Fruit fly (Drosophila melanogaster) whole organism, embryonic: Measurements from ENCODE around the gene CG34300.

Experiments used
- CG12744 ChIP-seq: fragments of 200-800 bp; sonication (Bioruptor generic); optimal IDR thresholded peaks from 2 replicates; lab custom pipeline; 2016; ENCODE audit warnings: missing biosample characterization, missing genetic modification characterization
- CG13775 ChIP-seq: fragments of 200-800 bp; sonication (Bioruptor generic); optimal IDR thresholded peaks from 3 replicates; lab custom pipeline; 2017; ENCODE audit warnings: missing biosample characterization, mild to moderate bottlenecking, missing genetic modification characterization
- CG30020 ChIP-seq: fragments of 200-800 bp; optimal IDR thresholded peaks from 2 replicates; lab custom pipeline; 2019; ENCODE audit warnings: missing biosample characterization, mild to moderate bottlenecking, missing genetic modification characterization, moderate library complexity
- CG31224 ChIP-seq: fragments of 200-800 bp; sonication (Bioruptor generic); IDR thresholded peaks from 2 replicates; pipeline ENCODE4 v1.3.6; 2022; ENCODE audit warnings: missing biosample characterization, missing genetic modification characterization
- CG32532 ChIP-seq: fragments of 200-800 bp; sonication (Bioruptor generic); IDR thresholded peaks from 2 replicates; pipeline ENCODE4 v1.3.6; 2022; ENCODE audit warnings: missing biosample characterization, missing genetic modification characterization
- CG34376 ChIP-seq: fragments of 200-800 bp; sonication (Bioruptor generic); optimal IDR thresholded peaks from 2 replicates; lab custom pipeline; 2018; ENCODE audit warnings: missing biosample characterization, mild to moderate bottlenecking, missing genetic modification characterization
- CG4282 ChIP-seq: fragments of 200-800 bp; sonication (Bioruptor generic); optimal IDR thresholded peaks from 2 replicates; lab custom pipeline; 2016; ENCODE audit warnings: missing biosample characterization, missing genetic modification characterization
- CG7928 ChIP-seq: fragments of 200-800 bp; sonication (Bioruptor generic); optimal IDR thresholded peaks from 2 replicates; lab custom pipeline; 2017; ENCODE audit warnings: missing biosample characterization, mild to moderate bottlenecking, missing genetic modification characterization
- CG9727 ChIP-seq: fragments of 200-800 bp; sonication (Bioruptor generic); optimal IDR thresholded peaks from 3 replicates; lab custom pipeline; 2017; ENCODE audit warnings: missing biosample characterization, mild to moderate bottlenecking, missing genetic modification characterization
- CG9797 ChIP-seq: fragments of 200-800 bp; sonication (Bioruptor generic); optimal IDR thresholded peaks from 3 replicates; lab custom pipeline; 2018; ENCODE audit warnings: missing biosample characterization, mild to moderate bottlenecking, missing genetic modification characterization
- Deaf1 ChIP-seq: fragments of 200-800 bp; optimal IDR thresholded peaks from 3 replicates; lab custom pipeline; 2019; ENCODE audit warnings: missing biosample characterization, mild to moderate bottlenecking, missing genetic modification characterization, moderate library complexity
- Dip3 ChIP-seq: fragments of 200-800 bp; sonication (Bioruptor generic); optimal IDR thresholded peaks from 3 replicates; lab custom pipeline; 2016; ENCODE audit warnings: missing biosample characterization, missing genetic modification characterization
- Dp ChIP-seq: fragments of 200-800 bp; sonication (Bioruptor generic); optimal IDR thresholded peaks from 2 replicates; lab custom pipeline; 2018; ENCODE audit warnings: missing biosample characterization, mild to moderate bottlenecking, missing genetic modification characterization, moderate library complexity
- Ets97D ChIP-seq: fragments of 200-800 bp; sonication (Bioruptor generic); optimal IDR thresholded peaks from 3 replicates; lab custom pipeline; 2016; ENCODE audit warnings: missing biosample characterization, missing genetic modification characterization
- Fer3 ChIP-seq: fragments of 200-800 bp; sonication (Bioruptor generic); optimal IDR thresholded peaks from 2 replicates; lab custom pipeline; 2018; ENCODE audit warnings: missing biosample characterization, mild to moderate bottlenecking, missing genetic modification characterization, moderate library complexity
- H15 ChIP-seq: fragments of 200-800 bp; sonication (Bioruptor generic); IDR thresholded peaks from 3 replicates; pipeline ENCODE4 v1.3.6; 2022; ENCODE audit warnings: missing biosample characterization, missing genetic modification characterization
- Hmr ChIP-seq: fragments of 200-800 bp; sonication (Bioruptor generic); optimal IDR thresholded peaks from 3 replicates; lab custom pipeline; 2017; ENCODE audit warnings: mild to moderate bottlenecking, missing biosample characterization, missing genetic modification reagents, missing genetic modification characterization
- Hr51 ChIP-seq, 2 experiments: fragments of 200-800 bp; sonication (Bioruptor generic); optimal IDR thresholded peaks; 2 replicates in 1 of 2; 3 replicates in 1 of 2; lab custom pipeline; 2016 to 2018; ENCODE audit warnings: missing biosample characterization in 2 of 2, missing genetic modification characterization in 2 of 2, mild to moderate bottlenecking in 1 of 2, moderate library complexity in 1 of 2
- Hsf ChIP-seq: fragments of 200-800 bp; sonication (Bioruptor generic); optimal IDR thresholded peaks from 3 replicates; lab custom pipeline; 2016; ENCODE audit warnings: missing biosample characterization, missing genetic modification characterization
- Nf-YA ChIP-seq: fragments of 200-800 bp; sonication (Bioruptor generic); IDR thresholded peaks from 2 replicates; pipeline ENCODE4 v1.3.6; 2022; ENCODE audit warnings: missing biosample characterization, missing genetic modification characterization
- Nf-YB ChIP-seq: fragments of 200-800 bp; sonication (Bioruptor generic); optimal IDR thresholded peaks from 3 replicates; lab custom pipeline; 2019; ENCODE audit warnings: missing biosample characterization, mild to moderate bottlenecking, missing genetic modification characterization, moderate library complexity
- NfI ChIP-seq: fragments of 200-800 bp; sonication (Bioruptor generic); optimal IDR thresholded peaks from 3 replicates; lab custom pipeline; 2018; ENCODE audit warnings: missing biosample characterization, mild to moderate bottlenecking, missing genetic modification characterization, moderate library complexity
- Ravus ChIP-seq: fragments of 200-800 bp; sonication (Bioruptor generic); IDR thresholded peaks from 2 replicates; pipeline ENCODE4 v1.3.6; 2022; ENCODE audit warnings: missing biosample characterization, missing genetic modification characterization
- Rfx ChIP-seq: fragments of 200-800 bp; sonication (Bioruptor generic); IDR thresholded peaks from 2 replicates; pipeline ENCODE4 v1.3.6; 2022; ENCODE audit warnings: missing biosample characterization, missing genetic modification characterization
- Sox102F ChIP-seq: fragments of 200-800 bp; sonication (Bioruptor generic); optimal IDR thresholded peaks from 2 replicates; lab custom pipeline; 2018; ENCODE audit warnings: missing biosample characterization, mild to moderate bottlenecking, missing genetic modification characterization, moderate library complexity
- ac ChIP-seq: fragments of 200-800 bp; sonication (Bioruptor generic); optimal IDR thresholded peaks from 3 replicates; lab custom pipeline; 2017; ENCODE audit warnings: missing biosample characterization, mild to moderate bottlenecking, missing genetic modification characterization
- ash1 ChIP-seq: fragments of 200-800 bp; sonication (Bioruptor generic); optimal IDR thresholded peaks from 2 replicates; lab custom pipeline; 2018; ENCODE audit warnings: missing biosample characterization, mild to moderate bottlenecking, missing genetic modification characterization
- cas ChIP-seq: fragments of 200-800 bp; sonication (Bioruptor generic); IDR thresholded peaks from 2 replicates; pipeline ENCODE4 v1.3.6; 2022; ENCODE audit warnings: missing biosample characterization, missing genetic modification characterization
- chif ChIP-seq, 2 experiments: fragments of 200-800 bp; sonication (Bioruptor generic); optimal IDR thresholded peaks; 3 replicates each; lab custom pipeline; 2016; ENCODE audit warnings: missing biosample characterization in 2 of 2, missing genetic modification characterization in 2 of 2
- fru ChIP-seq: fragments of >200 bp; optimal IDR thresholded peaks from 2 replicates; lab custom pipeline; 2017
- gcm2 ChIP-seq: fragments of 200-800 bp; sonication (Bioruptor generic); optimal IDR thresholded peaks from 2 replicates; lab custom pipeline; 2016; ENCODE audit warnings: missing biosample characterization, missing genetic modification characterization
- gem ChIP-seq: fragments of 200-800 bp; sonication (Bioruptor generic); optimal IDR thresholded peaks from 2 replicates; lab custom pipeline; 2019; ENCODE audit warnings: missing biosample characterization, mild to moderate bottlenecking, missing genetic modification characterization, moderate library complexity
- gro ChIP-seq: fragments of 200-800 bp; sonication (Bioruptor generic); optimal IDR thresholded peaks from 2 replicates; lab custom pipeline; 2016; ENCODE audit warnings: missing biosample characterization, missing genetic modification characterization
- h ChIP-seq: fragments of >200 bp; optimal IDR thresholded peaks from 2 replicates; lab custom pipeline; 2017
- her ChIP-seq: fragments of 200-800 bp; sonication (Bioruptor generic); optimal IDR thresholded peaks from 2 replicates; lab custom pipeline; 2016; ENCODE audit warnings: missing biosample characterization, missing genetic modification characterization
- jigr1 ChIP-seq: fragments of 200-800 bp; sonication (Bioruptor generic); IDR thresholded peaks from 3 replicates; pipeline ENCODE4 v1.3.6; 2022; ENCODE audit warnings: missing biosample characterization, missing genetic modification characterization
- jumu ChIP-seq: fragments of 200-800 bp; sonication (Bioruptor generic); optimal IDR thresholded peaks from 3 replicates; lab custom pipeline; 2016; ENCODE audit warnings: missing biosample characterization, missing genetic modification characterization
- kah ChIP-seq: fragments of 200-800 bp; sonication (Bioruptor generic); optimal IDR thresholded peaks from 2 replicates; lab custom pipeline; 2018; ENCODE audit warnings: missing biosample characterization, mild to moderate bottlenecking, missing genetic modification characterization
- klu ChIP-seq: fragments of 200-800 bp; sonication (Bioruptor generic); IDR thresholded peaks from 2 replicates; pipeline ENCODE4 v1.3.6; 2022; ENCODE audit warnings: missing biosample characterization, missing genetic modification characterization
- luna ChIP-seq: fragments of 200-800 bp; sonication (Bioruptor generic); optimal IDR thresholded peaks from 2 replicates; lab custom pipeline; 2016; ENCODE audit warnings: missing biosample characterization, missing genetic modification characterization
- mirr ChIP-seq: fragments of 200-800 bp; sonication (Bioruptor generic); optimal IDR thresholded peaks from 3 replicates; lab custom pipeline; 2018; ENCODE audit warnings: missing biosample characterization, mild to moderate bottlenecking, missing genetic modification characterization
- mld ChIP-seq: fragments of 200-800 bp; sonication (Bioruptor generic); IDR thresholded peaks from 3 replicates; pipeline ENCODE4 v1.3.6; 2022; ENCODE audit warnings: missing biosample characterization, missing genetic modification characterization; ENCODE audit not compliant: partially characterized antibody
- nom ChIP-seq: fragments of 200-800 bp; sonication (Bioruptor generic); optimal IDR thresholded peaks from 2 replicates; lab custom pipeline; 2017; ENCODE audit warnings: missing biosample characterization, missing genetic modification characterization, mild to moderate bottlenecking, moderate library complexity, missing genetic modification reagents
- org-1 ChIP-seq: fragments of 200-800 bp; sonication (Bioruptor generic); optimal IDR thresholded peaks from 2 replicates; lab custom pipeline; 2017; ENCODE audit warnings: missing biosample characterization, missing genetic modification characterization
- pan ChIP-seq, 4 experiments: fragments of >200 bp in 3 of 4; fragments of 200-800 bp in 1 of 4; sonication (Bioruptor generic) in 1 of 4; optimal IDR thresholded peaks in 3 of 4; IDR thresholded peaks in 1 of 4; 2 replicates each; pipeline versions ENCODE4 v1.3.6 to Lab custom; 2017 to 2022; ENCODE audit warnings: missing biosample characterization in 2 of 4, missing genetic modification characterization in 2 of 4, mixed read lengths in 1 of 4
- pho ChIP-seq: fragments of 200-800 bp; sonication (Bioruptor generic); optimal IDR thresholded peaks from 2 replicates; lab custom pipeline; 2016; ENCODE audit warnings: missing biosample characterization, missing genetic modification characterization
- rib ChIP-seq: fragments of 200-800 bp; sonication (Bioruptor generic); IDR thresholded peaks from 2 replicates; pipeline ENCODE4 v1.3.6; 2022; ENCODE audit warnings: missing biosample characterization, missing genetic modification characterization
- row ChIP-seq: fragments of 200-800 bp; sonication (Bioruptor generic); IDR thresholded peaks from 3 replicates; pipeline ENCODE4 v1.3.6; 2022; ENCODE audit warnings: missing biosample characterization, missing genetic modification characterization
- sna ChIP-seq: fragments of 200-800 bp; sonication (Bioruptor generic); IDR thresholded peaks from 2 replicates; pipeline ENCODE4 v1.3.6; 2022; ENCODE audit warnings: missing biosample characterization, missing genetic modification characterization; ENCODE audit not compliant: partially characterized antibody
- sob ChIP-seq: fragments of 200-800 bp; sonication (Bioruptor generic); IDR thresholded peaks from 2 replicates; pipeline ENCODE4 v1.3.6; 2022; ENCODE audit warnings: missing biosample characterization, missing genetic modification characterization
- tap ChIP-seq: fragments of 200-800 bp; optimal IDR thresholded peaks from 3 replicates; lab custom pipeline; 2019; ENCODE audit warnings: missing biosample characterization, mild to moderate bottlenecking, missing genetic modification characterization, moderate library complexity

CG34300 gene

dm6 chr3R:30325442-30326058 lies 19.1 kb upstream of the CG34300 start:
- TF ChIP-seq chif (GFP tag; optimal IDR thresholded peaks at IDR 0.05; lab: Kevin White, UChicago) (no peak), mirr (no peak), CG34376 (GFP tag; lab: Kevin White, UChicago) (peak; percentile 41), ash1 (GFP tag; lab: Kevin White, UChicago) (no peak), Fer3 (tag; lab: Kevin White, UChicago) (peak; percentile 53), pan (optimal IDR thresholded peaks at IDR 0.05; lab: Kevin White, UChicago) (no peak), pan (GFP tag; optimal IDR thresholded peaks at IDR 0.05 in 1 of 2, IDR thresholded peaks at IDR 0.05 in 1 of 2) (peak in 1 of 2 experiments; percentile 61), CG30020 (tag; lab: Kevin White, UChicago) (no peak), sna (GFP tag; lab: Robert Waterston, UW) (no peak), row (GFP tag; lab: Robert Waterston, UW) (peak; percentile 51; the same call in 2 of the 3 replicates), org-1 (GFP tag; lab: Kevin White, UChicago) (no peak), her (GFP tag; lab: Kevin White, UChicago) (no peak), CG9727 (GFP tag; lab: Kevin White, UChicago) (peak; percentile 50), fru (no peak), Hr51 (GFP tag; optimal IDR thresholded peaks at IDR 0.05; lab: Kevin White, UChicago) (no peak), Hsf (GFP tag; lab: Kevin White, UChicago) (peak; percentile 5), Dip3 (GFP tag; lab: Kevin White, UChicago) (peak; percentile 4), Hmr (GFP tag; lab: Kevin White, UChicago) (peak; percentile 78), Ravus (GFP tag; lab: Robert Waterston, UW) (no peak), jigr1 (no peak), luna (GFP tag; lab: Kevin White, UChicago) (no peak), kah (no peak), Sox102F (GFP tag; lab: Kevin White, UChicago) (no peak), cas (no peak), NfI (GFP tag; lab: Kevin White, UChicago) (peak; percentile 27), Rfx (GFP tag; lab: Robert Waterston, UW) (peak; percentile 69), sob (GFP tag; lab: Robert Waterston, UW) (peak; percentile 66), h (lab: Kevin White, UChicago) (no peak), Nf-YB (GFP tag; lab: Kevin White, UChicago) (no peak), Deaf1 (tag; lab: Kevin White, UChicago) (no peak), ac (GFP tag; lab: Kevin White, UChicago) (no peak), CG4282 (GFP tag; lab: Kevin White, UChicago) (no peak), CG7928 (GFP tag; lab: Kevin White, UChicago) (peak; percentile 20), Nf-YA (GFP tag; lab: Robert Waterston, UW) (no peak), CG32532 (GFP tag; lab: Robert Waterston, UW) (peak; percentile 72), CG13775 (GFP tag; lab: Kevin White, UChicago) (no peak), H15 (GFP tag; lab: Robert Waterston, UW) (no peak), pho (GFP tag; lab: Kevin White, UChicago) (peak; percentile 45), tap (tag; lab: Kevin White, UChicago) (no peak), nom (GFP tag; lab: Kevin White, UChicago) (no peak), rib (GFP tag; lab: Robert Waterston, UW) (no peak), CG12744 (GFP tag; lab: Kevin White, UChicago) (no peak), mld (GFP tag; lab: Robert Waterston, UW) (no peak), gro (peak; percentile 12), gem (peak; percentile 12), klu (peak; percentile 59; the same call in 1 of the 2 replicates), jumu (GFP tag; lab: Kevin White, UChicago) (no peak), gcm2 (GFP tag; lab: Kevin White, UChicago) (no peak), CG31224 (GFP tag; lab: Robert Waterston, UW) (peak; percentile 46; the same call in 1 of the 2 replicates), Dp (GFP tag; lab: Kevin White, UChicago) (no peak), Ets97D (GFP tag; lab: Kevin White, UChicago) (no peak), CG9797 (GFP tag; lab: Kevin White, UChicago) (no peak)
